Fruit fly (Drosophila melanogaster): Measurements from ENCODE around the gene CG3868.

CG3868 gene

DNA sequence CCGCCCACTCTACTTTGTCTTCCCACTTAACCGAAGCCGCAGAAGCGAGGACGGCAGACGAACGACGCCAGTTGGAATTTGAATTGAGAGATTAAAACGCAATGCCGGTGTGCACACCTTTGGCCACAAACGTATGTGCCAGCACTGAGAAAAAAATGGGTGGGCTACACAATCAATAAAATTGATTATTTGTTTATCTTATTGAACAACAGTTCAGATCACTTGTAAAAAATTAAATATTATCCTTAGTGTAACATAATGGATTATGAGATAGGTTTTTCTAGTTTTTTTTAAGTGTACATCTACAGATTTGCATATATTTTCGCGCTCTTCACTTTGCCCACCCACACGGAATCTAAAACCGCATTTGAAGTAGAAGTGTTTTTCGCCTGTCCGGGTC, 49.0 kb upstream of the CG3868 start (continued):
- TF ChIP-seq CG10543 (GFP tag; optimal IDR thresholded peaks at IDR 0.05) = no peak
- TF ChIP-seq CG43689 (GFP tag; IDR thresholded peaks at IDR 0.05) = no peak
- no peak for TF ChIP-seq CG2199 (GFP tag; IDR thresholded peaks at IDR 0.05)
- TF ChIP-seq B-H2 (GFP tag; optimal IDR thresholded peaks at IDR 0.05) = no peak
- TF ChIP-seq Fer2 (tag; optimal IDR thresholded peaks at IDR 0.05) = no peak
- TF ChIP-seq CG17829 (tag; optimal IDR thresholded peaks at IDR 0.05) = no peak
- no peak for TF ChIP-seq cas (GFP tag; IDR thresholded peaks at IDR 0.05)
- peak; percentile 37; the same call in 1 of the 2 replicates for TF ChIP-seq sob (GFP tag; IDR thresholded peaks at IDR 0.05)
- TF ChIP-seq Myb (GFP tag; optimal IDR thresholded peaks at IDR 0.05) = no peak
- TF ChIP-seq pum (GFP tag; optimal IDR thresholded peaks at IDR 0.05) = no peak
- TF ChIP-seq Rfx (GFP tag; IDR thresholded peaks at IDR 0.05) = no peak
- peak; percentile 20 for TF ChIP-seq CG2712 (tag; optimal IDR thresholded peaks at IDR 0.05)
- TF ChIP-seq emc (GFP tag; optimal IDR thresholded peaks at IDR 0.05) = no peak
- no peak for TF ChIP-seq CG4282 (GFP tag; optimal IDR thresholded peaks at IDR 0.05)
- TF ChIP-seq MBD-R2 (GFP tag; IDR thresholded peaks at IDR 0.05) = no peak
- no peak for TF ChIP-seq Max (GFP tag; optimal IDR thresholded peaks at IDR 0.05)
- no peak for TF ChIP-seq p53 (GFP tag; optimal IDR thresholded peaks at IDR 0.05)
- peak; percentile 52; the same call in 1 of the 2 replicates for TF ChIP-seq HLH3B (GFP tag; IDR thresholded peaks at IDR 0.05)
- TF ChIP-seq CG2120 (GFP tag; optimal IDR thresholded peaks at IDR 0.05) = no peak
- TF ChIP-seq Hr3 (GFP tag; optimal IDR thresholded peaks at IDR 0.05) = peak; percentile 3
- TF ChIP-seq D19A (tag; optimal IDR thresholded peaks at IDR 0.05) = no peak
- no peak for TF ChIP-seq CG13424 (tag; optimal IDR thresholded peaks at IDR 0.05)
- TF ChIP-seq zen (tag; optimal IDR thresholded peaks at IDR 0.05) = peak; percentile 95
- no peak for TF ChIP-seq nerfin-2 (GFP tag; IDR thresholded peaks at IDR 0.05; ENCODE audit: partially characterized antibody)
- TF ChIP-seq lilli (GFP tag; optimal IDR thresholded peaks at IDR 0.05) = no peak
- peak; percentile 30 for TF ChIP-seq Oli (tag; optimal IDR thresholded peaks at IDR 0.05)
- TF ChIP-seq NC2β (GFP tag; optimal IDR thresholded peaks at IDR 0.05) = no peak
- TF ChIP-seq CG9932 (GFP tag; IDR thresholded peaks at IDR 0.05) = no peak
- no peak for TF ChIP-seq dimm (GFP tag; IDR thresholded peaks at IDR 0.05)
- TF ChIP-seq gro (GFP tag; optimal IDR thresholded peaks at IDR 0.05) = no peak
- TF ChIP-seq NC2α (GFP tag; optimal IDR thresholded peaks at IDR 0.05) = no peak
- TF ChIP-seq CG10462 (GFP tag; optimal IDR thresholded peaks at IDR 0.05) = no peak
- no peak for TF ChIP-seq CG31224 (GFP tag; IDR thresholded peaks at IDR 0.05)
- no peak for TF ChIP-seq tx (GFP tag; optimal IDR thresholded peaks at IDR 0.05)
- no peak for TF ChIP-seq CG17361 (GFP tag; IDR thresholded peaks at IDR 0.05)
- TF ChIP-seq CoRest (tag; optimal IDR thresholded peaks at IDR 0.05) = no peak
- TF ChIP-seq CG32767 (GFP tag; IDR thresholded peaks at IDR 0.05) = no peak
- no peak for TF ChIP-seq CG4730 (GFP tag; IDR thresholded peaks at IDR 0.05)
- TF ChIP-seq bigmax (GFP tag; optimal IDR thresholded peaks at IDR 0.05) = no peak
- TF ChIP-seq bsh (GFP tag; optimal IDR thresholded peaks at IDR 0.05) = peak in 1 of 2 experiments; percentile 45
- no peak for TF ChIP-seq CG10431 (GFP tag; optimal IDR thresholded peaks at IDR 0.05)
- TF ChIP-seq Dip3 (GFP tag; optimal IDR thresholded peaks at IDR 0.05) = no peak
- no peak for TF ChIP-seq CG14050 (GFP tag; IDR thresholded peaks at IDR 0.05)
- TF ChIP-seq Hr51 (GFP tag; optimal IDR thresholded peaks at IDR 0.05) = peak in 1 of 2 experiments; percentile 25
- TF ChIP-seq Dref (GFP tag; IDR thresholded peaks at IDR 0.05) = no peak
- 0 out of 2 replicates have a peak, but pooled peaks have one; percentile 12 for TF ChIP-seq CG31441 (GFP tag; IDR thresholded peaks at IDR 0.05)
- no peak for TF ChIP-seq CG3847 (GFP tag; IDR thresholded peaks at IDR 0.05)
- TF ChIP-seq Taf1 (GFP tag; IDR thresholded peaks at IDR 0.05) = no peak
- no peak for TF ChIP-seq CG32532 (GFP tag; IDR thresholded peaks at IDR 0.05)
- peak; percentile 45 for TF ChIP-seq dmrt11E (tag; optimal IDR thresholded peaks at IDR 0.05)
- peak; percentile 66 for TF ChIP-seq Elba2 (GFP tag; optimal IDR thresholded peaks at IDR 0.05)
- 0 out of 2 replicates have a peak, but pooled peaks have one; percentile 18 for TF ChIP-seq Nf-YA (GFP tag; IDR thresholded peaks at IDR 0.05)
- TF ChIP-seq Mad (GFP tag; optimal IDR thresholded peaks at IDR 0.05) = no peak
